Fruit fly (Drosophila melanogaster) whole organism: ENCODE measurements around the gene alpha-Est1.

Experiments
- CG8478 ChIP-seq: fragments of >200 bp; optimal IDR thresholded peaks from 2 replicates; lab custom pipeline; 2018; ENCODE audit warnings: inconsistent platforms
- Dll ChIP-seq: fragments of >200 bp; optimal IDR thresholded peaks from 2 replicates; lab custom pipeline; 2017
- EcR ChIP-seq, 2 experiments: fragments of >200 bp; optimal IDR thresholded peaks; 2 replicates each; lab custom pipeline; 2017; ENCODE audit warnings: missing biosample characterization in 2 of 2, missing genetic modification characterization in 2 of 2, missing genetic modification reagents in 2 of 2
- pan ChIP-seq: fragments of >200 bp; optimal IDR thresholded peaks from 2 replicates; lab custom pipeline; 2017
- psq ChIP-seq: fragments of >200 bp; optimal IDR thresholded peaks from 2 replicates; lab custom pipeline; 2017
- usp ChIP-seq: fragments of >200 bp; optimal IDR thresholded peaks from 2 replicates; lab custom pipeline; 2017; ENCODE audit warnings: missing biosample characterization, missing genetic modification characterization, mixed read lengths

dm6 chr3R:7503216-7503615 lies 45.7 kb downstream of the alpha-Est1 start:
- no peak for TF ChIP-seq pan (lab: Kevin White, UChicago)
- TF ChIP-seq Dll (lab: Kevin White, UChicago), result no peak
- TF ChIP-seq usp, result no peak
- no peak for TF ChIP-seq CG8478 (lab: Kevin White, UChicago)
- TF ChIP-seq psq, result no peak
- TF ChIP-seq EcR (GFP tag; optimal IDR thresholded peaks at IDR 0.05; lab: Kevin White, UChicago), result no peak
